Worm (Caenorhabditis elegans) whole organism, mixed stage, embryonic: Measurements from ENCODE around the gene clec-146.

Experiments
- ham-2 ChIP-seq: fragments of 200-800 bp; sonication (Bioruptor generic); optimal IDR thresholded peaks from 2 replicates; lab custom pipeline; 2018; ENCODE audit warnings: mild to moderate bottlenecking, missing genetic modification characterization, missing compliant biosample characterization
- mab-5 ChIP-seq: fragments of 150-350 bp; optimal IDR thresholded peaks from 2 replicates; lab custom pipeline; 2014; ENCODE audit warnings: missing biosample characterization, missing genetic modification characterization
- nhr-12 ChIP-seq: fragments of 150-350 bp; optimal IDR thresholded peaks from 2 replicates; lab custom pipeline; 2014; ENCODE audit warnings: missing biosample characterization, missing genetic modification characterization
- nhr-2 ChIP-seq: fragments of 150-350 bp; optimal IDR thresholded peaks from 2 replicates; lab custom pipeline; 2014; ENCODE audit warnings: missing biosample characterization, missing genetic modification characterization
- nhr-28 ChIP-seq: fragments of 150-350 bp; optimal IDR thresholded peaks from 2 replicates; lab custom pipeline; 2014; ENCODE audit warnings: missing biosample characterization, missing genetic modification characterization
- pha-4 ChIP-seq: fragments of 150-350 bp; optimal IDR thresholded peaks from 2 replicates; lab custom pipeline; 2018; ENCODE audit warnings: missing biosample characterization, missing genetic modification reagents, missing genetic modification characterization
- sem-2 ChIP-seq: fragments of 200-800 bp; sonication (Bioruptor generic); optimal IDR thresholded peaks from 2 replicates; lab custom pipeline; 2018; ENCODE audit warnings: mild to moderate bottlenecking, missing genetic modification characterization, missing compliant biosample characterization
- snpc-4 ChIP-seq: fragments of 150-350 bp; optimal IDR thresholded peaks from 2 replicates; lab custom pipeline; 2014; ENCODE audit warnings: missing biosample characterization, missing genetic modification characterization
- ztf-11 ChIP-seq: fragments of 150-350 bp; optimal IDR thresholded peaks from 2 replicates; lab custom pipeline; 2014; ENCODE audit warnings: missing biosample characterization, missing genetic modification characterization

ce11 chrII:13630690-13631089, 37.1 kb upstream of the clec-146 start, which contains the start of the genes gst-17 and gst-18:
- no peak for TF ChIP-seq snpc-4 (tag; lab: Kevin White, UChicago)
- TF ChIP-seq mab-5: no peak
- TF ChIP-seq nhr-2 (tag; lab: Kevin White, UChicago): no peak
- TF ChIP-seq ztf-11 (tag; lab: Kevin White, UChicago): no peak
- no peak for TF ChIP-seq nhr-12
- TF ChIP-seq nhr-28 (tag; lab: Kevin White, UChicago): no peak
- TF ChIP-seq sem-2 (GFP tag; lab: Kevin White, UChicago): no peak
- no peak for TF ChIP-seq pha-4 (tag; lab: Kevin White, UChicago)
- TF ChIP-seq ham-2 (GFP tag; lab: Kevin White, UChicago): no peak
